Worm (Caenorhabditis elegans): ENCODE measurements around the gene F39F10.5.

- TF ChIP-seq unc-62 (GFP tag; optimal IDR thresholded peaks at IDR 0.05), result no peak
- TF ChIP-seq lsy-2 (tag; optimal IDR thresholded peaks at IDR 0.05), result no peak
- TF ChIP-seq ztf-11 (tag; optimal IDR thresholded peaks at IDR 0.05), result no peak
- peak; percentile 52 for TF ChIP-seq nhr-237 (tag; optimal IDR thresholded peaks at IDR 0.05)
- TF ChIP-seq elt-1 (tag; optimal IDR thresholded peaks at IDR 0.05; ENCODE audit: borderline replicate concordance, insufficient read depth), result no peak
- no peak for TF ChIP-seq snpc-4 (tag; optimal IDR thresholded peaks at IDR 0.05)
- no peak for TF ChIP-seq lin-32 (GFP tag; optimal IDR thresholded peaks at IDR 0.05)
- no peak for TF ChIP-seq unc-39 (tag; optimal IDR thresholded peaks at IDR 0.05)
Observed at ce11 chrX:16930663-16931097, 17.1 kb upstream of the F39F10.5 start.
